Worm (Caenorhabditis elegans): ENCODE data around the gene F59B2.9.

ce11 chrIII:9001899-9002298 is 10.3 kb downstream of the F59B2.9 start, which contains the start of gene rpn-6.2:
- no peak for TF ChIP-seq elt-3 (tag; optimal IDR thresholded peaks at IDR 0.05)
- no peak for TF ChIP-seq lsy-2 (tag; optimal IDR thresholded peaks at IDR 0.05)
- no peak for TF ChIP-seq ZK546.5 (tag; optimal IDR thresholded peaks at IDR 0.05)
- TF ChIP-seq mdl-1 (tag; optimal IDR thresholded peaks at IDR 0.05): no peak
- no peak for TF ChIP-seq ztf-11 (tag; optimal IDR thresholded peaks at IDR 0.05)
- no peak for TF ChIP-seq ztf-4 (tag; optimal IDR thresholded peaks at IDR 0.05)

Data from whole organism, L2 larva.